Fruit fly (Drosophila melanogaster) whole organism, wandering third instar larva: ENCODE results near the gene Phf7.
A peak's percentile ranks its signal among the peaks of the same experiment; 100 is the strongest.

Source experiments
- Abd-B ChIP-seq: fragments of >200 bp; optimal IDR thresholded peaks from 2 replicates; lab custom pipeline; 2017; ENCODE audit warnings: missing biosample characterization, missing genetic modification characterization
- CG32264 ChIP-seq: fragments of 200-800 bp; sonication (Bioruptor generic); optimal IDR thresholded peaks from 2 replicates; lab custom pipeline; 2016; ENCODE audit warnings: missing biosample characterization, missing genetic modification characterization
- CG9705 ChIP-seq: fragments of 200-800 bp; sonication (Bioruptor generic); optimal IDR thresholded peaks from 2 replicates; lab custom pipeline; 2018; ENCODE audit warnings: missing biosample characterization, mild to moderate bottlenecking, missing genetic modification characterization
- CrebA ChIP-seq: fragments of 200-800 bp; sonication (Bioruptor generic); optimal IDR thresholded peaks from 2 replicates; lab custom pipeline; 2016; ENCODE audit warnings: missing biosample characterization, mild to moderate bottlenecking, missing genetic modification characterization, borderline replicate concordance
- Dfd ChIP-seq: fragments of >200 bp; optimal IDR thresholded peaks from 2 replicates; lab custom pipeline; 2017; ENCODE audit warnings: missing biosample characterization, missing genetic modification characterization
- Dif ChIP-seq: fragments of 200-275, 200-300 bp; sonication (Bioruptor generic); optimal IDR thresholded peaks from 2 replicates; lab custom pipeline; 2018; ENCODE audit warnings: missing biosample characterization, missing genetic modification characterization; ENCODE audit not compliant: partially characterized antibody
- GATAd ChIP-seq: sonication (Bioruptor generic); optimal IDR thresholded peaks from 2 replicates; lab custom pipeline; 2016; ENCODE audit warnings: missing biosample characterization, missing genetic modification characterization
- HLH106 ChIP-seq: fragments of 200-800 bp; optimal IDR thresholded peaks from 3 replicates; lab custom pipeline; 2019; ENCODE audit warnings: missing biosample characterization, mild to moderate bottlenecking, missing genetic modification characterization, moderate library complexity
- Hnf4 ChIP-seq: fragments of 200-800 bp; sonication (Bioruptor generic); optimal IDR thresholded peaks from 2 replicates; lab custom pipeline; 2016; ENCODE audit warnings: missing biosample characterization, mild to moderate bottlenecking, missing genetic modification characterization
- Hr78 ChIP-seq: fragments of >200 bp; optimal IDR thresholded peaks from 2 replicates; lab custom pipeline; 2017; ENCODE audit warnings: missing biosample characterization, missing genetic modification characterization
- Hr83 ChIP-seq: fragments of 200-300 bp; sonication (Bioruptor generic); optimal IDR thresholded peaks from 2 replicates; lab custom pipeline; 2016; ENCODE audit warnings: missing biosample characterization, mild to moderate bottlenecking, missing genetic modification characterization, moderate library complexity; ENCODE audit not compliant: poor library complexity, severe bottlenecking
- Jra ChIP-seq: sonication (Bioruptor generic); optimal IDR thresholded peaks from 2 replicates; lab custom pipeline; 2016; ENCODE audit warnings: missing biosample characterization, missing genetic modification characterization
- Mio ChIP-seq: sonication (Bioruptor generic); optimal IDR thresholded peaks from 2 replicates; lab custom pipeline; 2016; ENCODE audit warnings: missing biosample characterization, missing genetic modification characterization
- Myc ChIP-seq: fragments of >200 bp; optimal IDR thresholded peaks from 2 replicates; lab custom pipeline; 2017
- N ChIP-seq: fragments of >200 bp; optimal IDR thresholded peaks from 2 replicates; lab custom pipeline; 2018; ENCODE audit warnings: missing biosample characterization, missing external identifiers, missing genetic modification characterization
- OdsH ChIP-seq: fragments of 200-800 bp; sonication (Bioruptor generic); optimal IDR thresholded peaks from 2 replicates; lab custom pipeline; 2016; ENCODE audit warnings: missing biosample characterization, mild to moderate bottlenecking, missing genetic modification characterization
- Rel ChIP-seq, 2 experiments: fragments of 200-800 bp; sonication (Bioruptor generic) in 1 of 2; optimal IDR thresholded peaks; 2 replicates in 1 of 2; 3 replicates in 1 of 2; lab custom pipeline; 2016 to 2019; ENCODE audit warnings: mild to moderate bottlenecking in 2 of 2, missing biosample characterization in 2 of 2, missing genetic modification characterization in 2 of 2, moderate library complexity in 1 of 2
- Sp1 ChIP-seq: fragments of 200-800 bp; sonication (Bioruptor generic); optimal IDR thresholded peaks from 3 replicates; lab custom pipeline; 2019; ENCODE audit warnings: missing biosample characterization, mild to moderate bottlenecking, missing genetic modification characterization, moderate library complexity
- Vsx2 ChIP-seq: fragments of 200-300, 225-300 bp; sonication (Bioruptor generic); optimal IDR thresholded peaks from 2 replicates; lab custom pipeline; 2018; ENCODE audit warnings: missing biosample characterization, missing genetic modification characterization; ENCODE audit not compliant: partially characterized antibody
- br ChIP-seq: fragments of 200-800 bp; sonication (Bioruptor generic); optimal IDR thresholded peaks from 2 replicates; lab custom pipeline; 2016; ENCODE audit warnings: missing biosample characterization, missing genetic modification characterization
- brk ChIP-seq: fragments of 200-800 bp; sonication (Bioruptor generic); optimal IDR thresholded peaks from 2 replicates; lab custom pipeline; 2016; ENCODE audit warnings: missing biosample characterization, mild to moderate bottlenecking, missing genetic modification characterization
- dl ChIP-seq, 2 experiments: fragments of 175-275, 200-275 bp in 1 of 2; fragments of 200-275 bp in 1 of 2; sonication (Bioruptor generic); optimal IDR thresholded peaks; lab custom pipeline; 2018; ENCODE audit warnings: mild to moderate bottlenecking in 2 of 2, missing biosample characterization in 2 of 2, missing genetic modification characterization in 2 of 2, moderate library complexity in 2 of 2; ENCODE audit not compliant: partially characterized antibody in 2 of 2, insufficient read depth in 1 of 2
- dmrt93B ChIP-seq: fragments of 200-800 bp; sonication (Bioruptor generic); optimal IDR thresholded peaks from 2 replicates; lab custom pipeline; 2018; ENCODE audit warnings: missing biosample characterization, mild to moderate bottlenecking, missing genetic modification characterization
- dsf ChIP-seq: sonication (Bioruptor generic); optimal IDR thresholded peaks from 2 replicates; lab custom pipeline; 2016; ENCODE audit warnings: missing biosample characterization, missing genetic modification characterization, borderline replicate concordance
- ey ChIP-seq: fragments of 200-800 bp; sonication (Bioruptor generic); optimal IDR thresholded peaks from 2 replicates; lab custom pipeline; 2016; ENCODE audit warnings: missing biosample characterization, missing genetic modification characterization
- foxo ChIP-seq, 2 experiments: fragments of 200-800 bp; sonication (Bioruptor generic); optimal IDR thresholded peaks; 2 replicates in 1 of 2; 3 replicates in 1 of 2; lab custom pipeline; 2016 to 2017; ENCODE audit warnings: missing biosample characterization in 2 of 2, missing genetic modification characterization in 2 of 2
- fru ChIP-seq: fragments of 200-800 bp; sonication (Bioruptor generic); optimal IDR thresholded peaks from 3 replicates; lab custom pipeline; 2016; ENCODE audit warnings: missing biosample characterization, mild to moderate bottlenecking, missing genetic modification characterization
- h ChIP-seq: fragments of 200-800 bp; sonication (Bioruptor generic); optimal IDR thresholded peaks from 3 replicates; lab custom pipeline; 2016; ENCODE audit warnings: missing biosample characterization, mild to moderate bottlenecking, missing genetic modification characterization
- jim ChIP-seq: fragments of 175-275, 200-325 bp; sonication (Bioruptor generic); optimal IDR thresholded peaks from 2 replicates; lab custom pipeline; 2016; ENCODE audit warnings: missing biosample characterization, mild to moderate bottlenecking, missing genetic modification characterization
- lola ChIP-seq: fragments of >200 bp; optimal IDR thresholded peaks from 2 replicates; lab custom pipeline; 2017; ENCODE audit warnings: missing biosample characterization, missing genetic modification characterization
- pan ChIP-seq: fragments of >200 bp; optimal IDR thresholded peaks from 2 replicates; lab custom pipeline; 2017
- psq ChIP-seq: fragments of 200-800 bp; sonication (Bioruptor generic); optimal IDR thresholded peaks from 3 replicates; lab custom pipeline; 2017; ENCODE audit warnings: missing biosample characterization, mild to moderate bottlenecking, missing genetic modification characterization, moderate library complexity
- rgr ChIP-seq: fragments of 200-800 bp; sonication (Bioruptor generic); optimal IDR thresholded peaks from 3 replicates; lab custom pipeline; 2016; ENCODE audit warnings: missing biosample characterization, mild to moderate bottlenecking, missing genetic modification characterization
- sage ChIP-seq: fragments of 200-800 bp; sonication (Bioruptor generic); optimal IDR thresholded peaks from 2 replicates; lab custom pipeline; 2016; ENCODE audit warnings: missing biosample characterization, mild to moderate bottlenecking, missing genetic modification characterization
- sv ChIP-seq: fragments of 200-800 bp; sonication (Bioruptor generic); optimal IDR thresholded peaks from 3 replicates; lab custom pipeline; 2016; ENCODE audit warnings: missing biosample characterization, missing genetic modification characterization
- tai ChIP-seq: sonication (Bioruptor generic); optimal IDR thresholded peaks from 2 replicates; lab custom pipeline; 2016; ENCODE audit warnings: missing biosample characterization, missing genetic modification characterization
- usp ChIP-seq: fragments of >200 bp; optimal IDR thresholded peaks from 2 replicates; lab custom pipeline; 2017; ENCODE audit warnings: missing biosample characterization, missing genetic modification characterization
- woc ChIP-seq: sonication (Bioruptor generic); optimal IDR thresholded peaks from 2 replicates; lab custom pipeline; 2016; ENCODE audit warnings: missing biosample characterization, mild to moderate bottlenecking, missing genetic modification characterization

Phf7 gene

dm6 chrX:20173464-20173995, 7.9 kb upstream of the Phf7 start, which contains the start of gene AnxB10 (continued):
- peak; percentile 92 for TF ChIP-seq h (GFP tag; lab: Kevin White, UChicago)
- no peak for TF ChIP-seq tai
- peak; percentile 72 for TF ChIP-seq Jra (GFP tag; lab: Kevin White, UChicago)
- TF ChIP-seq Dif (GFP tag; lab: Kevin White, UChicago) = peak; percentile 37
- TF ChIP-seq dl (GFP tag; optimal IDR thresholded peaks at IDR 0.05; lab: Kevin White, UChicago; ENCODE audit: insufficient read depth in 1 of 2, partially characterized antibody in 2 of 2) = no peak
- TF ChIP-seq usp (GFP tag; lab: Kevin White, UChicago) = no peak
- TF ChIP-seq N (GFP tag; lab: Kevin White, UChicago) = no peak
- TF ChIP-seq woc = peak; percentile 86
- TF ChIP-seq Hnf4 (GFP tag; lab: Kevin White, UChicago) = peak; percentile 79
- peak; percentile 15 for TF ChIP-seq sv
- TF ChIP-seq Mio (GFP tag; lab: Kevin White, UChicago) = peak; percentile 40
- TF ChIP-seq br (GFP tag; lab: Kevin White, UChicago) = peak; percentile 91
- TF ChIP-seq sage (GFP tag; lab: Kevin White, UChicago) = peak; percentile 81
- peak; percentile 93 for TF ChIP-seq fru
- peak; percentile 70 for TF ChIP-seq CG32264
- TF ChIP-seq OdsH = peak; percentile 90
- TF ChIP-seq, all 38 proteins: peak for 23

dm6 chrX:20169898-20170297, 4.3 kb upstream of the Phf7 start, which contains the start of the genes CG9581 and CG9578:
CG9581 (minus strand) TSS chrX:20169981.
CG9578 (plus strand) TSS chrX:20170222.
- TF ChIP-seq dsf (GFP tag; lab: Kevin White, UChicago) = no peak
- peak; percentile 45 for TF ChIP-seq Hnf4 (GFP tag; lab: Kevin White, UChicago)
- TF ChIP-seq Vsx2 (GFP tag; lab: Kevin White, UChicago) = no peak
- TF ChIP-seq OdsH = no peak
- TF ChIP-seq Mio (GFP tag; lab: Kevin White, UChicago) = no peak
- no peak for TF ChIP-seq rgr (GFP tag; lab: Kevin White, UChicago)
- TF ChIP-seq ey (GFP tag; lab: Kevin White, UChicago) = no peak
- TF ChIP-seq Rel (GFP tag; optimal IDR thresholded peaks at IDR 0.05; lab: Kevin White, UChicago) = no peak
- peak; percentile 13 for TF ChIP-seq Rel (tag; optimal IDR thresholded peaks at IDR 0.05; lab: Kevin White, UChicago)
- no peak for TF ChIP-seq Dfd (GFP tag; lab: Kevin White, UChicago)
- no peak for TF ChIP-seq Hr78 (GFP tag; lab: Kevin White, UChicago)
- peak; percentile 4 for TF ChIP-seq Jra (GFP tag; lab: Kevin White, UChicago)
- TF ChIP-seq brk (GFP tag; lab: Kevin White, UChicago) = no peak
- no peak for TF ChIP-seq CG32264
- TF ChIP-seq pan (lab: Kevin White, UChicago) = no peak
- TF ChIP-seq CrebA (GFP tag; lab: Kevin White, UChicago) = no peak
- TF ChIP-seq Sp1 (GFP tag; lab: Kevin White, UChicago) = no peak
- no peak for TF ChIP-seq Hr83 (GFP tag; lab: Kevin White, UChicago)
- TF ChIP-seq GATAd = no peak
- no peak for TF ChIP-seq dmrt93B
- no peak for TF ChIP-seq sage (GFP tag; lab: Kevin White, UChicago)
- TF ChIP-seq lola (GFP tag; lab: Kevin White, UChicago) = no peak
- no peak for TF ChIP-seq usp (GFP tag; lab: Kevin White, UChicago)
- no peak for TF ChIP-seq sv
- TF ChIP-seq h (GFP tag; lab: Kevin White, UChicago) = peak; percentile 21
- no peak for TF ChIP-seq psq (GFP tag; lab: Kevin White, UChicago)
- no peak for TF ChIP-seq jim (GFP tag; lab: Kevin White, UChicago)
- TF ChIP-seq CG9705 (GFP tag; lab: Kevin White, UChicago) = peak; percentile 26
- TF ChIP-seq Myc (lab: Kevin White, UChicago) = no peak
- TF ChIP-seq woc = peak; percentile 16
- no peak for TF ChIP-seq br (GFP tag; lab: Kevin White, UChicago)
- TF ChIP-seq Abd-B (GFP tag; lab: Kevin White, UChicago) = no peak
- no peak for TF ChIP-seq Dif (GFP tag; lab: Kevin White, UChicago)
- no peak for TF ChIP-seq dl (GFP tag; optimal IDR thresholded peaks at IDR 0.05; lab: Kevin White, UChicago; ENCODE audit: insufficient read depth in 1 of 2, partially characterized antibody in 2 of 2)
- no peak for TF ChIP-seq tai
- no peak for TF ChIP-seq foxo (GFP tag; optimal IDR thresholded peaks at IDR 0.05; lab: Kevin White, UChicago)
- TF ChIP-seq N (GFP tag; lab: Kevin White, UChicago) = no peak
- peak; percentile 55 for TF ChIP-seq HLH106
- no peak for TF ChIP-seq fru
